Worm (Caenorhabditis elegans) whole organism, L4 larva: ENCODE data around the gene bcat-1.

Experiments
- D1046.2 ChIP-seq: fragments of 200-800 bp; sonication (Bioruptor generic); IDR thresholded peaks from 2 replicates; pipeline ENCODE4 v1.3.6; 2022; ENCODE audit warnings: missing genetic modification characterization, missing compliant biosample characterization
- F49E8.2 ChIP-seq: sonication (generic microtip); optimal IDR thresholded peaks from 2 replicates; lab custom pipeline; 2016; ENCODE audit warnings: missing compliant biosample characterization, mild to moderate bottlenecking, missing genetic modification characterization, borderline replicate concordance
- T26A8.4 ChIP-seq: fragments of 200-800 bp; sonication (Bioruptor generic); IDR thresholded peaks from 2 replicates; pipeline ENCODE4 v1.3.6; 2022; ENCODE audit warnings: missing genetic modification characterization, missing compliant biosample characterization
- ZK337.2 ChIP-seq: fragments of 200-800 bp; sonication (Bioruptor generic); IDR thresholded peaks from 2 replicates; pipeline ENCODE4 v1.3.6; 2022; ENCODE audit warnings: missing genetic modification reagents, missing genetic modification characterization, missing compliant biosample characterization
- aly-2 ChIP-seq: sonication (generic microtip); optimal IDR thresholded peaks from 2 replicates; lab custom pipeline; 2018; ENCODE audit warnings: missing biosample characterization, missing genetic modification characterization
- ama-1 ChIP-seq: fragments of 150-350 bp; optimal IDR thresholded peaks from 2 replicates; lab custom pipeline; 2014; ENCODE audit warnings: inconsistent platforms, mixed read lengths
- attf-4 ChIP-seq: sonication (generic microtip); optimal IDR thresholded peaks from 3 replicates; lab custom pipeline; 2017; ENCODE audit warnings: missing biosample characterization, missing genetic modification characterization
- ceh-20 ChIP-seq: fragments of 200-800 bp; sonication (Bioruptor generic); IDR thresholded peaks from 2 replicates; pipeline ENCODE4 v1.3.6; 2022; ENCODE audit warnings: missing genetic modification reagents, missing genetic modification characterization, missing compliant biosample characterization
- ceh-44 ChIP-seq: fragments of 200-800 bp; sonication (Bioruptor generic); IDR thresholded peaks from 2 replicates; pipeline ENCODE4 v1.3.6; 2022; ENCODE audit warnings: missing genetic modification reagents, missing genetic modification characterization, missing compliant biosample characterization
- daf-12 ChIP-seq: fragments of 150-350 bp; optimal IDR thresholded peaks from 2 replicates; lab custom pipeline; 2014; ENCODE audit warnings: missing biosample characterization, missing genetic modification reagents, missing genetic modification characterization
- dmd-6 ChIP-seq: fragments of 200-800 bp; sonication (Bioruptor generic); IDR thresholded peaks from 2 replicates; pipeline ENCODE4 v1.3.6; 2022; ENCODE audit warnings: missing genetic modification reagents, missing genetic modification characterization, missing compliant biosample characterization
- dpl-1 ChIP-seq: fragments of 150-350 bp; optimal IDR thresholded peaks from 2 replicates; lab custom pipeline; 2014; ENCODE audit warnings: missing biosample characterization, missing genetic modification reagents, missing genetic modification characterization
- dve-1 ChIP-seq: sonication (generic microtip); optimal IDR thresholded peaks from 2 replicates; lab custom pipeline; 2017; ENCODE audit warnings: antibody characterized with exemption, mild to moderate bottlenecking, missing genetic modification characterization, missing compliant biosample characterization; ENCODE audit not compliant: insufficient read depth
- egl-43 ChIP-seq: fragments of 200-800 bp; sonication (Bioruptor generic); IDR thresholded peaks from 2 replicates; pipeline ENCODE4 v1.3.6; 2022; ENCODE audit warnings: missing genetic modification reagents, missing genetic modification characterization, missing compliant biosample characterization
- gei-8 ChIP-seq: fragments of 200-800 bp; sonication (Bioruptor generic); optimal IDR thresholded peaks from 2 replicates; lab custom pipeline; 2018; ENCODE audit warnings: mild to moderate bottlenecking, missing genetic modification characterization, missing compliant biosample characterization
- lin-13 ChIP-seq: fragments of 150-350 bp; optimal IDR thresholded peaks from 2 replicates; lab custom pipeline; 2014; ENCODE audit warnings: missing biosample characterization, missing genetic modification reagents, missing genetic modification characterization
- lin-38 ChIP-seq: fragments of 200-800 bp; sonication (Bioruptor generic); IDR thresholded peaks from 2 replicates; pipeline ENCODE4 v1.3.6; 2022; ENCODE audit warnings: missing genetic modification reagents, missing genetic modification characterization, missing compliant biosample characterization
- lin-39 ChIP-seq: fragments of 150-350 bp; optimal IDR thresholded peaks from 2 replicates; lab custom pipeline; 2014; ENCODE audit warnings: missing biosample characterization, missing genetic modification reagents, missing genetic modification characterization
- lsy-2 ChIP-seq, 2 experiments: fragments of 150-350 bp in 1 of 2; sonication (generic microtip) in 1 of 2; optimal IDR thresholded peaks; 2 replicates each; lab custom pipeline; 2014 to 2017; ENCODE audit warnings: missing biosample characterization in 2 of 2, missing genetic modification characterization in 2 of 2
- madf-5 ChIP-seq, 2 experiments: fragments of 200-800 bp; sonication (Bioruptor generic); IDR thresholded peaks; 2 replicates each; pipeline ENCODE4 v1.3.6; 2022; ENCODE audit warnings: missing compliant biosample characterization in 2 of 2, missing genetic modification characterization in 2 of 2
- mdl-1 ChIP-seq, 2 experiments: fragments of 150-350 bp in 1 of 2; sonication (generic microtip) in 1 of 2; optimal IDR thresholded peaks; 2 replicates each; lab custom pipeline; 2014 to 2017; ENCODE audit warnings: missing biosample characterization in 2 of 2, missing genetic modification characterization in 2 of 2
- mep-1 ChIP-seq: fragments of 150-350 bp; sonication (generic microtip); optimal IDR thresholded peaks from 3 replicates; lab custom pipeline; 2014; ENCODE audit warnings: missing biosample characterization, missing genetic modification characterization
- mxl-2 ChIP-seq: fragments of 200-800 bp; sonication (Bioruptor generic); conservative IDR thresholded peaks from 2 replicates; pipeline ENCODE4 v1.3.6; 2022; ENCODE audit warnings: missing genetic modification reagents, missing genetic modification characterization, missing compliant biosample characterization
- mxl-3 ChIP-seq: fragments of 200-800 bp; sonication (Bioruptor generic); optimal IDR thresholded peaks from 2 replicates; lab custom pipeline; 2018; ENCODE audit warnings: mild to moderate bottlenecking, missing genetic modification characterization, missing compliant biosample characterization
- nhr-11 ChIP-seq: fragments of 150-350 bp; optimal IDR thresholded peaks from 2 replicates; lab custom pipeline; 2014; ENCODE audit warnings: missing biosample characterization, missing genetic modification characterization
- nhr-237 ChIP-seq: sonication (generic microtip); optimal IDR thresholded peaks from 2 replicates; lab custom pipeline; 2017; ENCODE audit warnings: missing biosample characterization, missing genetic modification characterization
- nhr-25 ChIP-seq: sonication (generic microtip); optimal IDR thresholded peaks from 2 replicates; lab custom pipeline; 2017; ENCODE audit warnings: missing genetic modification characterization, mild to moderate bottlenecking, missing compliant biosample characterization, antibody characterized with exemption, moderate library complexity, borderline replicate concordance; ENCODE audit not compliant: insufficient read depth
- nhr-28 ChIP-seq: fragments of 150-350 bp; optimal IDR thresholded peaks from 2 replicates; lab custom pipeline; 2014; ENCODE audit warnings: missing biosample characterization, missing genetic modification characterization
- nhr-42 ChIP-seq: fragments of 200-800 bp; sonication (Bioruptor generic); IDR thresholded peaks from 2 replicates; pipeline ENCODE4 v1.3.6; 2022; ENCODE audit warnings: missing genetic modification characterization, missing compliant biosample characterization
- nhr-48 ChIP-seq: sonication (generic microtip); optimal IDR thresholded peaks from 2 replicates; lab custom pipeline; 2016; ENCODE audit warnings: mild to moderate bottlenecking, missing genetic modification characterization, missing compliant biosample characterization
- nhr-6 ChIP-seq: fragments of 150-350 bp; optimal IDR thresholded peaks from 2 replicates; lab custom pipeline; 2014; ENCODE audit warnings: missing biosample characterization, missing genetic modification characterization
- php-3 ChIP-seq: fragments of 200-800 bp; sonication (Bioruptor generic); IDR thresholded peaks from 2 replicates; pipeline ENCODE4 v1.3.6; 2022; ENCODE audit warnings: missing genetic modification reagents, missing genetic modification characterization, missing compliant biosample characterization
- pqm-1 ChIP-seq: sonication (generic microtip); optimal IDR thresholded peaks from 2 replicates; lab custom pipeline; 2017; ENCODE audit warnings: missing biosample characterization, missing genetic modification characterization
- rbr-2 ChIP-seq: sonication (generic microtip); optimal IDR thresholded peaks from 2 replicates; lab custom pipeline; 2016; ENCODE audit warnings: missing genotype, missing genetic modification characterization, missing compliant biosample characterization
- set-16 ChIP-seq: fragments of 200-800 bp; sonication (Bioruptor generic); IDR thresholded peaks from 2 replicates; pipeline ENCODE4 v1.3.6; 2022; ENCODE audit warnings: missing genetic modification reagents, missing genetic modification characterization, missing compliant biosample characterization
- skn-1 ChIP-seq: fragments of 150-350 bp; optimal IDR thresholded peaks from 2 replicates; lab custom pipeline; 2014; ENCODE audit warnings: missing biosample characterization, missing genetic modification characterization
- spr-1 ChIP-seq: sonication (generic microtip); optimal IDR thresholded peaks from 2 replicates; lab custom pipeline; 2016; ENCODE audit warnings: mild to moderate bottlenecking, missing genetic modification characterization, missing compliant biosample characterization
- spr-3 ChIP-seq: fragments of 200-800 bp; sonication (Bioruptor generic); optimal IDR thresholded peaks from 2 replicates; lab custom pipeline; 2018; ENCODE audit warnings: mild to moderate bottlenecking, missing genetic modification characterization, missing compliant biosample characterization
- unc-130 ChIP-seq: sonication (generic microtip); optimal IDR thresholded peaks from 2 replicates; lab custom pipeline; 2016; ENCODE audit warnings: missing genetic modification reagents, missing genetic modification characterization, missing compliant biosample characterization
- unc-62 ChIP-seq, 3 experiments: fragments of 150-350 bp in 1 of 3; sonication (generic microtip); optimal IDR thresholded peaks in 2 of 3; peaks in 1 of 3; 1 replicate in 1 of 3; 2 replicates in 2 of 3; lab custom pipeline; 2014 to 2017; ENCODE audit warnings: missing biosample characterization in 3 of 3, missing genetic modification characterization in 3 of 3, missing genetic modification reagents in 3 of 3, missing genotype in 1 of 3
- zag-1 ChIP-seq: fragments of 150-350 bp; optimal IDR thresholded peaks from 2 replicates; lab custom pipeline; 2014; ENCODE audit warnings: missing biosample characterization, missing genetic modification characterization
- zfp-2 ChIP-seq: sonication (generic microtip); optimal IDR thresholded peaks from 2 replicates; lab custom pipeline; 2016; ENCODE audit warnings: mild to moderate bottlenecking, missing genetic modification characterization, missing compliant biosample characterization
- zfp-3 ChIP-seq: fragments of 200-800 bp; sonication (Bioruptor generic); conservative IDR thresholded peaks from 2 replicates; pipeline ENCODE4 v1.3.6; 2022; ENCODE audit warnings: missing genetic modification reagents, missing genetic modification characterization, missing compliant biosample characterization
- zip-11 ChIP-seq: fragments of 200-800 bp; sonication (Bioruptor generic); IDR thresholded peaks from 2 replicates; pipeline ENCODE4 v1.3.6; 2022; ENCODE audit warnings: missing genetic modification characterization, missing compliant biosample characterization

Gene bcat-1

ce11 chrX:12881174-12881573 lies 3.9 kb downstream of the bcat-1 start:
- TF ChIP-seq rbr-2 (tag; lab: Kevin White, UChicago), result no peak
- TF ChIP-seq madf-5 (GFP tag; IDR thresholded peaks at IDR 0.05; lab: Robert Waterston, UW), result 0 out of 4 replicates have a peak, but pooled peaks of 1 of the 2 experiments have one; percentile 30

DNA sequence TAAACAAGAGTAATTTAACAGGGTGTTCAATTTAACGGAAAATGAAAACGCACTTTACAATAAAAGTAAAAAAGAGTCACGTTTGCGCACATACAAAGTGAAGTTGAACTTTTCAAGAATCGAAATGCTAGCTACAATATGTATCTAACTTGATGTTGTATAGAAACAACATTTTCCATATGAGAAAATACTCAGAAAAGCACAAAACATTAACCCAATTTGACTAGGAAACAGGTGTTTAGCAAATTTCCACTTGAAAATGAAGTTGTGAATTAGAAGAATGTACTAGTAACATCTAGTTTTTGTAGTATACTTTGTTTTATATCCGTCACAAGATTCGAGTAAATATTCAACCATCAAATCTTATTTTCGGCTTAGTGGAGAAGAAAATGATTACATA lies 7.6 kb downstream of the bcat-1 start, which contains the start of gene gpc-1:
TSS of gene gpc-1 (minus strand) at position 117 of the 400 bp plus-strand sequence.
- no peak for TF ChIP-seq php-3 (GFP tag; lab: Robert Waterston, UW)
- peak; percentile 41 for TF ChIP-seq nhr-11 (tag; lab: Kevin White, UChicago)
- TF ChIP-seq zag-1 (tag; lab: Kevin White, UChicago), result no peak
- no peak for TF ChIP-seq daf-12 (tag; lab: Kevin White, UChicago)

DNA sequence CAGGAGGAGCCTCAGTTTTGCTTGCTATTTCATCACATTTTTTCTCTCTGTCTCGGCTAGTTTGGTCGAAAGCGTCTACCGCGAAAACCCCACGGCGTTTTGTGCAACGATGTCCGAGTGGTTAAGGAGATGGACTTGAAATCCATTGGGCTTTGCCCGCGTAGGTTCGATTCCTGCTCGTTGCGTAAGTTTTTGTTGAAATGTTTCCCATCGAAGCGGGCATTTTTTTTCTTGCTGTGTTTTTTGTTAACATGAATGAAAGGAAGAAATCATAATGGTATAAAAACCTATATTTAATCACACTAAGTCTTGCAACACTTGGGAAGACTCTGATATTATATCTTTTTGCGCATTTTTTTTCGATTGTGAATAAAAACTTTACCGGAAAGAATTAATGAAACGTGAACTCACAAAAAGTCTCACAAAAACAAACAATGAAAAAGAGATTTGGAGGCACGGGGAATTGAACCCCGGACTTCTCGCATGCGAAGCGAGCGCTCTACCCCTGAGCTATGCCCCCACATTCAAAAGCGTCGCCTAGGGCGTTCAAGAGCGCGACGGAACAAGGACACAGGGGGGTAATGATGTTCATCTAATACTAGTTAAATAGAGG lies 12.7 kb downstream of the bcat-1 start:
- TF ChIP-seq lin-13 (GFP tag; lab: Kevin White, UChicago), result no peak
- TF ChIP-seq ZK337.2, result peak; percentile 57; the same call in 1 of the 2 replicates
- no peak for TF ChIP-seq nhr-237 (tag; lab: Kevin White, UChicago)
- TF ChIP-seq mdl-1 (tag; optimal IDR thresholded peaks at IDR 0.05; lab: Kevin White, UChicago), result no peak
- no peak for TF ChIP-seq nhr-25 (tag; lab: Kevin White, UChicago)
- peak; percentile 67 for TF ChIP-seq mep-1 (tag; lab: Kevin White, UChicago)
- TF ChIP-seq pqm-1, result peak; percentile 17
- 0 out of 2 replicates have a peak, but pooled peaks have one; percentile 73 for TF ChIP-seq D1046.2 (GFP tag; lab: Robert Waterston, UW)
- TF ChIP-seq unc-130 (GFP tag; lab: Kevin White, UChicago), result no peak
- TF ChIP-seq nhr-48 (tag; lab: Kevin White, UChicago), result peak; percentile 74
- TF ChIP-seq nhr-6 (tag; lab: Kevin White, UChicago), result no peak
- peak; percentile 59; the same call in 1 of the 2 replicates for TF ChIP-seq ceh-20 (GFP tag; lab: Robert Waterston, UW)
- peak in 1 of 2 experiments; percentile 83 for TF ChIP-seq unc-62 (GFP tag; optimal IDR thresholded peaks at IDR 0.05 in 1 of 2; lab: Kevin White, UChicago)
- TF ChIP-seq unc-62 (tag; optimal IDR thresholded peaks at IDR 0.05; lab: Kevin White, UChicago), result no peak
- TF ChIP-seq ceh-44 (GFP tag; lab: Robert Waterston, UW), result peak; percentile 59
- peak; percentile 63 for TF ChIP-seq lin-38 (GFP tag; lab: Robert Waterston, UW)
- TF ChIP-seq dve-1, result peak; percentile 77
- TF ChIP-seq nhr-28 (tag; lab: Kevin White, UChicago), result peak; percentile 51
- TF ChIP-seq zfp-3, result peak; percentile 61
- TF ChIP-seq gei-8 (GFP tag; lab: Kevin White, UChicago), result peak; percentile 33
- peak; percentile 57 for TF ChIP-seq dmd-6 (GFP tag; lab: Robert Waterston, UW)
- peak; percentile 33 for TF ChIP-seq F49E8.2 (tag; lab: Kevin White, UChicago)
- TF ChIP-seq skn-1 (tag; lab: Kevin White, UChicago), result no peak
- TF ChIP-seq lsy-2 (tag; optimal IDR thresholded peaks at IDR 0.05; lab: Kevin White, UChicago), result peak; percentile 64 to 65
- TF ChIP-seq spr-3, result peak; percentile 61
- TF ChIP-seq zfp-2 (tag; lab: Kevin White, UChicago), result no peak
- peak; percentile 56; the same call in 1 of the 2 replicates for TF ChIP-seq php-3 (GFP tag; lab: Robert Waterston, UW)
- TF ChIP-seq zip-11 (GFP tag; lab: Robert Waterston, UW), result no peak
- no peak for TF ChIP-seq ama-1 (lab: Kevin White, UChicago)
- peak; percentile 68 for TF ChIP-seq T26A8.4 (GFP tag; lab: Robert Waterston, UW)
- TF ChIP-seq aly-2 (tag; lab: Kevin White, UChicago), result no peak
- peak; percentile 51 for TF ChIP-seq mxl-3 (GFP tag; lab: Kevin White, UChicago)
- TF ChIP-seq set-16 (GFP tag; lab: Robert Waterston, UW), result 0 out of 2 replicates have a peak, but pooled peaks have one; percentile 20
- TF ChIP-seq nhr-42 (GFP tag; lab: Robert Waterston, UW), result peak; percentile 74; the same call in 1 of the 2 replicates
- peak; percentile 58 for TF ChIP-seq spr-1 (tag; lab: Kevin White, UChicago)
- TF ChIP-seq dpl-1 (GFP tag; lab: Kevin White, UChicago), result peak; percentile 22
- no peak for TF ChIP-seq lin-39
- peak; percentile 37; the same call in 1 of the 2 replicates for TF ChIP-seq mxl-2 (GFP tag; lab: Robert Waterston, UW)
- TF ChIP-seq egl-43 (GFP tag; lab: Robert Waterston, UW), result no peak; the same call in 1 of the 2 replicates
- peak; percentile 32 for TF ChIP-seq attf-4
